Fruit fly (Drosophila melanogaster) whole organism: Measurements from ENCODE around the gene CG31183.

Experiments
- CG8478 ChIP-seq: fragments of >200 bp; optimal IDR thresholded peaks from 2 replicates; lab custom pipeline; 2018; ENCODE audit warnings: inconsistent platforms
- pan ChIP-seq: fragments of >200 bp; optimal IDR thresholded peaks from 2 replicates; lab custom pipeline; 2017

DNA sequence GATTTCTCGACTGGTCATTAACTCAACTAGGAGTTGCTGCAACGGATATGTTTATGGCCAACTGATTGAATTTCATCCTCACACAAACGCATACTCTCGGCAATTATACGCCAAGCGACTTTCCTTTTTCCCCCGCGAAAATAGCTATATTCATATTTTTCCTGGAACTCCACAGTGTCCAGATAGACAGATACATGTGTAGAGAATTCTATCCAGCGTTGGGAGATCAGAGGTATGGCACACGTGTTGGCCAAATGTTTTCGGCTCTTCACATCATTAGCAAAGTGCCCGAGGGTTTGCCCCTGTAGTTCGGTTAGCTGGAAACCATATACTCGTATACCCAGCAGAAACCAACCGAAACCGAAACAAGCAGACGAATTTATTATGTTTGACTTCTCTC, 46.0 kb upstream of the CG31183 start:
- TF ChIP-seq pan (lab: Kevin White, UChicago) (no peak), CG8478 (no peak)
